Worm (Caenorhabditis elegans) whole organism, midembryonic: ENCODE measurements around the gene sru-31.

ENCODE experiments used
- T22C8.4 ChIP-seq: fragments of 200-800 bp; sonication (Bioruptor generic); IDR thresholded peaks from 2 replicates; pipeline ENCODE4 v1.3.6; 2022; ENCODE audit warnings: missing genetic modification characterization, missing compliant biosample characterization
- cog-1 ChIP-seq: sonication (generic microtip); optimal IDR thresholded peaks from 2 replicates; lab custom pipeline; 2016; ENCODE audit warnings: missing genetic modification characterization, missing compliant biosample characterization
- flt-1 ChIP-seq: fragments of 200-800 bp; sonication (Bioruptor generic); IDR thresholded peaks from 2 replicates; pipeline ENCODE4 v1.3.6; 2022; ENCODE audit warnings: missing genetic modification characterization, missing compliant biosample characterization
- klf-2 ChIP-seq: fragments of 200-800 bp; sonication (Bioruptor generic); conservative IDR thresholded peaks from 2 replicates; pipeline ENCODE4 v1.3.6; 2022; ENCODE audit warnings: missing genetic modification reagents, missing genetic modification characterization, missing compliant biosample characterization
- med-1 ChIP-seq: sonication (generic microtip); optimal IDR thresholded peaks from 2 replicates; lab custom pipeline; 2017; ENCODE audit warnings: missing genetic modification characterization, mild to moderate bottlenecking, missing compliant biosample characterization, antibody characterized with exemption, missing genetic modification reagents; ENCODE audit not compliant: insufficient read depth
- ref-1 ChIP-seq: fragments of 200-800 bp; sonication (Bioruptor generic); conservative IDR thresholded peaks from 2 replicates; pipeline ENCODE4 v1.3.6; 2022; ENCODE audit warnings: missing genetic modification reagents, missing genetic modification characterization, missing compliant biosample characterization
- tab-1 ChIP-seq: fragments of 200-800 bp; sonication (Bioruptor generic); IDR thresholded peaks from 2 replicates; pipeline ENCODE4 v1.3.6; 2022; ENCODE audit warnings: missing genetic modification characterization, missing compliant biosample characterization
- ztf-23 ChIP-seq: fragments of 200-800 bp; sonication (Bioruptor generic); IDR thresholded peaks from 2 replicates; pipeline ENCODE4 v1.3.6; 2022; ENCODE audit warnings: missing genetic modification reagents, missing genetic modification characterization, missing compliant biosample characterization
- ztf-29 ChIP-seq: fragments of 200-800 bp; sonication (Bioruptor generic); IDR thresholded peaks from 2 replicates; pipeline ENCODE4 v1.3.6; 2022; ENCODE audit warnings: missing genetic modification reagents, missing genetic modification characterization, missing compliant biosample characterization

DNA sequence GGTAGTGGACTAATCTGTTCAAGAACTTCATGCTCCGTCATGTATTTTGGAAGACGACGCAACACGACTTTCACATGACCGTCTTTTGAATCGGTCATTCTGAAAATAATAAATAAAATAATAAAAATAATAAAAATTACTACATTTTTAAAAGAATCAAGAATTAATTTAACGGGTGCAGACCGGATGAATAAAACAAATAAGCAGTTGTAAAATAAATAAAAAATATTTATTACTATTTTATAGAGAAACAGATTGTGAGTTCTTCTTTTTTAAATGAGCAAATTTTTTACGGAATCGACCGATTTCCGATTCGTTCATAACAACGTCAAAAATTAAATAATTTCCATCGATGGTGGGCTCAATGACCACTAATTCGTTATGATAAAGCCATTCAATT, 38.8 kb upstream of the sru-31 start, which contains the start of gene smg-4:
- TF ChIP-seq med-1 (GFP tag; lab: Kevin White, UChicago) = no peak
- TF ChIP-seq ref-1 (GFP tag; lab: Robert Waterston, UW) = no peak
- no peak for TF ChIP-seq klf-2 (GFP tag; lab: Robert Waterston, UW)
- no peak for TF ChIP-seq ztf-29 (GFP tag; lab: Robert Waterston, UW)
- no peak for TF ChIP-seq cog-1 (tag; lab: Kevin White, UChicago)
- no peak for TF ChIP-seq flt-1 (GFP tag; lab: Robert Waterston, UW)
- TF ChIP-seq tab-1 (GFP tag; lab: Robert Waterston, UW) = no peak
- TF ChIP-seq ztf-23 (GFP tag; lab: Robert Waterston, UW) = no peak
- no peak for TF ChIP-seq T22C8.4
